Fruit fly (Drosophila melanogaster) Kc167 (cell line): Measurements from ENCODE around the gene CG42590.

Source experiments
- Myc ChIP-seq: fragments of >200 bp; optimal IDR thresholded peaks from 2 replicates; lab custom pipeline; 2017; ENCODE audit warnings: missing external identifiers
- Sin3A ChIP-seq: fragments of >200 bp; optimal IDR thresholded peaks from 2 replicates; lab custom pipeline; 2018; ENCODE audit warnings: missing external identifiers
- h ChIP-seq: fragments of >200 bp; optimal IDR thresholded peaks from 3 replicates; lab custom pipeline; 2018; ENCODE audit warnings: missing external identifiers
- insv ChIP-seq: fragments of >200 bp; optimal IDR thresholded peaks from 3 replicates; lab custom pipeline; 2018; ENCODE audit warnings: missing external identifiers
- psq ChIP-seq: fragments of >200 bp; optimal IDR thresholded peaks from 2 replicates; lab custom pipeline; 2017; ENCODE audit warnings: missing external identifiers
- ttk ChIP-seq: sonication (Bioruptor generic); optimal IDR thresholded peaks from 2 replicates; lab custom pipeline; 2017; ENCODE audit warnings: missing external identifiers

Gene CG42590

dm6 chr3L:8041461-8042110 is 27.5 kb downstream of the CG42590 start:
- no peak for TF ChIP-seq h (lab: Kevin White, UChicago)
- TF ChIP-seq psq (lab: Kevin White, UChicago) = no peak
- TF ChIP-seq Myc = no peak
- TF ChIP-seq insv (lab: Kevin White, UChicago) = no peak
- TF ChIP-seq ttk = no peak
- no peak for TF ChIP-seq Sin3A (lab: Kevin White, UChicago)

dm6 chr3L:8039119-8039518 is 29.9 kb downstream of the CG42590 start:
- no peak for TF ChIP-seq h (lab: Kevin White, UChicago)
- TF ChIP-seq ttk = no peak
- TF ChIP-seq Sin3A (lab: Kevin White, UChicago) = no peak
- TF ChIP-seq insv (lab: Kevin White, UChicago) = no peak
- no peak for TF ChIP-seq Myc
- TF ChIP-seq psq (lab: Kevin White, UChicago) = no peak

- TF ChIP-seq Sin3A (lab: Kevin White, UChicago) (no peak), insv (lab: Kevin White, UChicago) (no peak), ttk (no peak), Myc (no peak), h (lab: Kevin White, UChicago) (no peak), psq (lab: Kevin White, UChicago) (no peak)
Measured at dm6 chr3L:8037693-8038092, 31.4 kb downstream of the CG42590 start.

dm6 chr3L:8033776-8034175 is 35.3 kb downstream of the CG42590 start:
- no peak for TF ChIP-seq ttk
- TF ChIP-seq insv (lab: Kevin White, UChicago) = no peak
- TF ChIP-seq Myc = no peak
- TF ChIP-seq psq (lab: Kevin White, UChicago) = no peak
- no peak for TF ChIP-seq Sin3A (lab: Kevin White, UChicago)
- no peak for TF ChIP-seq h (lab: Kevin White, UChicago)

dm6 chr3L:8033088-8033487 is 36.0 kb downstream of the CG42590 start:
- TF ChIP-seq Sin3A (lab: Kevin White, UChicago) (no peak), h (lab: Kevin White, UChicago) (no peak)

dm6 chr3L:8031461-8031860 is 37.6 kb downstream of the CG42590 start:
- TF ChIP-seq Myc (no peak), h (lab: Kevin White, UChicago) (no peak), ttk (no peak), Sin3A (lab: Kevin White, UChicago) (no peak)

dm6 chr3L:8029194-8029747 is 39.8 kb downstream of the CG42590 start:
- TF ChIP-seq ttk = no peak
- no peak for TF ChIP-seq insv (lab: Kevin White, UChicago)

dm6 chr3L:8028493-8029193 is 40.4 kb downstream of the CG42590 start:
- no peak for TF ChIP-seq psq (lab: Kevin White, UChicago)
- no peak for TF ChIP-seq insv (lab: Kevin White, UChicago)
- no peak for TF ChIP-seq Sin3A (lab: Kevin White, UChicago)
- TF ChIP-seq Myc = no peak
- no peak for TF ChIP-seq h (lab: Kevin White, UChicago)
- TF ChIP-seq ttk = no peak

- TF ChIP-seq ttk (no peak), insv (lab: Kevin White, UChicago) (no peak), Myc (no peak), h (lab: Kevin White, UChicago) (no peak), Sin3A (lab: Kevin White, UChicago) (no peak), psq (lab: Kevin White, UChicago) (no peak)
Measured at dm6 chr3L:8027666-8028314, 41.3 kb downstream of the CG42590 start.

- TF ChIP-seq h (lab: Kevin White, UChicago) (no peak), ttk (no peak), Myc (no peak), psq (lab: Kevin White, UChicago) (no peak), insv (lab: Kevin White, UChicago) (no peak), Sin3A (lab: Kevin White, UChicago) (no peak)
Measured at dm6 chr3L:8027212-8027611, 41.9 kb downstream of the CG42590 start.

- no peak for TF ChIP-seq ttk
- no peak for TF ChIP-seq insv (lab: Kevin White, UChicago)
- no peak for TF ChIP-seq h (lab: Kevin White, UChicago)
- TF ChIP-seq Myc = no peak
- no peak for TF ChIP-seq Sin3A (lab: Kevin White, UChicago)
Measured at dm6 chr3L:8024278-8025140, 44.6 kb downstream of the CG42590 start.
